Fruit fly (Drosophila melanogaster) whole organism, wandering third instar larva: ENCODE data around the gene RpS15Aa.

Source experiments
- br ChIP-seq: fragments of 200-800 bp; sonication (Bioruptor generic); optimal IDR thresholded peaks from 2 replicates; lab custom pipeline; 2016; ENCODE audit warnings: missing biosample characterization, missing genetic modification characterization
- lola ChIP-seq: fragments of >200 bp; optimal IDR thresholded peaks from 2 replicates; lab custom pipeline; 2017; ENCODE audit warnings: missing biosample characterization, missing genetic modification characterization

DNA sequence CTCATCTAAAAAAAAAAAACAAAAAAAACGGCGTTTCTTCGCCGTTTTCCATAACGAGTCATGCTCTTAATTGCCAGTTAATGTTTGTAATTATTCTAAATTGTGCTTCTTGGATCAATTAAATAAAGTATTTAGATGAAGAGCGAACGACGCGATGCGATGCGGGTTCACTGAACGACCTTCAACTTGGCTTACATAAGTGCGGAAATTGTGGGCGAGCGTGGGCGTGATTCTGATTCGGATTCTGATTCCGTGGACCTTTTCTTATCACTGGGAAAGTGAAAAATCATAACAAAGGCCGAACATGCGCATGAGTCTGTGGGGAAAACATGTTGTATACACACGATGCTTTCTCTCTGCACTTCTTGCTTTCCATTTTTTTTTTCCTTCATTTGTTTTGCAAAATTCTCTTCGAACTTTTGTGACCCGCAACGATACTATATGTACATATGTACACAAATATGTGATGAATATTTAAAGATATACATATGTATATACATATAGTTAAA is 38.0 kb upstream of the RpS15Aa start:
- no peak for TF ChIP-seq br
- no peak for TF ChIP-seq lola (GFP tag; lab: Kevin White, UChicago)
